Worm (Caenorhabditis elegans): Measurements from ENCODE around the gene atrn-1.

- no peak for TF ChIP-seq lin-11 (tag; optimal IDR thresholded peaks at IDR 0.05)
- no peak for TF ChIP-seq nhr-25 (tag; optimal IDR thresholded peaks at IDR 0.05)
Measured at ce11 chrX:14664028-14664427, 47.4 kb upstream of the atrn-1 start, which contains the start of gene C26G2.2.

All from whole organism, L2 larva.